Fruit fly (Drosophila melanogaster) whole organism, embryonic: ENCODE data around the gene CG8419.

Experiments
- Blimp-1 ChIP-seq: fragments of 200-800 bp; sonication (Bioruptor generic); optimal IDR thresholded peaks from 3 replicates; lab custom pipeline; 2018; ENCODE audit warnings: missing biosample characterization, missing genetic modification characterization, mild to moderate bottlenecking, moderate library complexity, missing genetic modification reagents
- CG12071 ChIP-seq: fragments of 200-800 bp; sonication (Bioruptor generic); optimal IDR thresholded peaks from 3 replicates; lab custom pipeline; 2018; ENCODE audit warnings: missing biosample characterization, mild to moderate bottlenecking, missing genetic modification characterization
- CG12155 ChIP-seq: fragments of 200-800 bp; sonication (Bioruptor generic); optimal IDR thresholded peaks from 3 replicates; lab custom pipeline; 2016; ENCODE audit warnings: missing biosample characterization, missing genetic modification characterization
- CG12299 ChIP-seq: fragments of 200-800 bp; sonication (Bioruptor generic); optimal IDR thresholded peaks from 2 replicates; lab custom pipeline; 2018; ENCODE audit warnings: missing biosample characterization, mild to moderate bottlenecking, missing genetic modification characterization
- CG12659 ChIP-seq: fragments of 200-800 bp; sonication (Bioruptor generic); optimal IDR thresholded peaks from 3 replicates; lab custom pipeline; 2017; ENCODE audit warnings: mild to moderate bottlenecking, missing biosample characterization, missing genetic modification reagents, missing genetic modification characterization
- CG17186 ChIP-seq: fragments of 200-800 bp; sonication (Bioruptor generic); optimal IDR thresholded peaks from 3 replicates; lab custom pipeline; 2017; ENCODE audit warnings: missing biosample characterization, missing genetic modification reagents, missing genetic modification characterization
- CG18764 ChIP-seq: fragments of 200-800 bp; sonication (Bioruptor generic); optimal IDR thresholded peaks from 3 replicates; lab custom pipeline; 2016; ENCODE audit warnings: missing biosample characterization, missing genetic modification characterization
- CG31224 ChIP-seq: fragments of 200-800 bp; sonication (Bioruptor generic); IDR thresholded peaks from 2 replicates; pipeline ENCODE4 v1.3.6; 2022; ENCODE audit warnings: missing biosample characterization, missing genetic modification characterization
- CG34224 ChIP-seq: fragments of 200-800 bp; sonication (Bioruptor generic); IDR thresholded peaks from 3 replicates; pipeline ENCODE4 v1.3.6; 2022; ENCODE audit warnings: missing biosample characterization, missing genetic modification characterization; ENCODE audit not compliant: partially characterized antibody
- CG4707 ChIP-seq: fragments of 200-800 bp; sonication (Bioruptor generic); optimal IDR thresholded peaks from 2 replicates; lab custom pipeline; 2018; ENCODE audit warnings: missing biosample characterization, mild to moderate bottlenecking, missing genetic modification characterization, moderate library complexity
- CG4730 ChIP-seq: fragments of 200-800 bp; sonication (Bioruptor generic); IDR thresholded peaks from 2 replicates; pipeline ENCODE4 v1.3.6; 2022; ENCODE audit warnings: missing biosample characterization, missing genetic modification characterization
- CG4854 ChIP-seq: fragments of 200-800 bp; sonication (Bioruptor generic); optimal IDR thresholded peaks from 2 replicates; lab custom pipeline; 2016; ENCODE audit warnings: missing biosample characterization, missing genetic modification characterization, inconsistent platforms
- CG6654 ChIP-seq: fragments of 200-800 bp; sonication (Bioruptor generic); optimal IDR thresholded peaks from 2 replicates; lab custom pipeline; 2017; ENCODE audit warnings: missing biosample characterization, mild to moderate bottlenecking, missing genetic modification characterization
- CG6683 ChIP-seq: fragments of 200-800 bp; sonication (Bioruptor generic); optimal IDR thresholded peaks from 2 replicates; lab custom pipeline; 2017; ENCODE audit warnings: missing biosample characterization, mild to moderate bottlenecking, missing genetic modification characterization, missing genetic modification reagents
- CG6765 ChIP-seq: fragments of 200-800 bp; sonication (Bioruptor generic); optimal IDR thresholded peaks from 3 replicates; lab custom pipeline; 2017; ENCODE audit warnings: missing biosample characterization, mild to moderate bottlenecking, missing genetic modification characterization
- CG7357 ChIP-seq: fragments of 200-800 bp; sonication (Bioruptor generic); IDR thresholded peaks from 3 replicates; pipeline ENCODE4 v1.3.6; 2022; ENCODE audit warnings: missing biosample characterization, missing genetic modification characterization
- CG9609 ChIP-seq: fragments of 200-800 bp; sonication (Bioruptor generic); optimal IDR thresholded peaks from 3 replicates; lab custom pipeline; 2016; ENCODE audit warnings: missing biosample characterization, missing genetic modification characterization
- CG9797 ChIP-seq: fragments of 200-800 bp; sonication (Bioruptor generic); optimal IDR thresholded peaks from 3 replicates; lab custom pipeline; 2018; ENCODE audit warnings: missing biosample characterization, mild to moderate bottlenecking, missing genetic modification characterization
- Camta ChIP-seq: fragments of 200-800 bp; sonication (Bioruptor generic); optimal IDR thresholded peaks from 2 replicates; lab custom pipeline; 2016; ENCODE audit warnings: missing biosample characterization, missing genetic modification characterization
- Doc3 ChIP-seq: fragments of 200-800 bp; sonication (Bioruptor generic); IDR thresholded peaks from 3 replicates; pipeline ENCODE4 v1.3.6; 2022; ENCODE audit warnings: missing biosample characterization, missing genetic modification characterization; ENCODE audit not compliant: partially characterized antibody
- GATAe ChIP-seq: fragments of 200-800 bp; sonication (Bioruptor generic); conservative IDR thresholded peaks from 2 replicates; pipeline ENCODE4 v1.3.6; 2022; ENCODE audit warnings: missing biosample characterization, missing genetic modification characterization
- Gsc ChIP-seq: fragments of 200-800 bp; sonication (Bioruptor generic); IDR thresholded peaks from 2 replicates; pipeline ENCODE4 v1.3.6; 2022; ENCODE audit warnings: missing biosample characterization, missing genetic modification characterization
- Hr78 ChIP-seq, 2 experiments: fragments of 200-800 bp in 1 of 2; fragments of >200 bp in 1 of 2; sonication (Bioruptor generic) in 1 of 2; optimal IDR thresholded peaks; 2 replicates each; lab custom pipeline; 2017 to 2019; ENCODE audit warnings: missing biosample characterization in 2 of 2, missing genetic modification characterization in 2 of 2, mild to moderate bottlenecking in 1 of 2, moderate library complexity in 1 of 2
- Oli ChIP-seq: fragments of 200-800 bp; sonication (Bioruptor generic); optimal IDR thresholded peaks from 2 replicates; lab custom pipeline; 2018; ENCODE audit warnings: missing biosample characterization, mild to moderate bottlenecking, missing genetic modification characterization, moderate library complexity
- Sry-β ChIP-seq: fragments of 200-800 bp; sonication (Bioruptor generic); optimal IDR thresholded peaks from 2 replicates; lab custom pipeline; 2018; ENCODE audit warnings: missing biosample characterization, mild to moderate bottlenecking, missing genetic modification characterization, moderate library complexity
- Ssrp ChIP-seq: fragments of 200-800 bp; sonication (Bioruptor generic); optimal IDR thresholded peaks from 2 replicates; lab custom pipeline; 2018; ENCODE audit warnings: missing biosample characterization, mild to moderate bottlenecking, missing genetic modification characterization, moderate library complexity
- bab2 ChIP-seq: fragments of 200-800 bp; sonication (Bioruptor generic); optimal IDR thresholded peaks from 2 replicates; lab custom pipeline; 2016; ENCODE audit warnings: missing biosample characterization, missing genetic modification characterization
- chn ChIP-seq: fragments of 200-800 bp; sonication (Bioruptor generic); optimal IDR thresholded peaks from 2 replicates; lab custom pipeline; 2016; ENCODE audit warnings: missing biosample characterization, missing genetic modification characterization
- crc ChIP-seq: fragments of 200-800 bp; sonication (Bioruptor generic); optimal IDR thresholded peaks from 2 replicates; lab custom pipeline; 2016; ENCODE audit warnings: missing biosample characterization, missing genetic modification characterization
- dati ChIP-seq: fragments of 200-800 bp; sonication (Bioruptor generic); IDR thresholded peaks from 2 replicates; pipeline ENCODE4 v1.3.6; 2022; ENCODE audit warnings: missing biosample characterization, missing genetic modification characterization
- esg ChIP-seq: fragments of 200-800 bp; sonication (Bioruptor generic); conservative IDR thresholded peaks from 2 replicates; pipeline ENCODE4 v1.3.6; 2022; ENCODE audit warnings: missing biosample characterization, missing genetic modification characterization
- exex ChIP-seq: fragments of 200-800 bp; sonication (Bioruptor generic); optimal IDR thresholded peaks from 4 replicates; lab custom pipeline; 2018; ENCODE audit warnings: missing biosample characterization, mild to moderate bottlenecking, missing genetic modification characterization, moderate library complexity
- eyg ChIP-seq: fragments of 200-800 bp; sonication (Bioruptor generic); optimal IDR thresholded peaks from 3 replicates; lab custom pipeline; 2016; ENCODE audit warnings: missing biosample characterization, missing genetic modification characterization
- fu2 ChIP-seq: fragments of 200-800 bp; sonication (Bioruptor generic); optimal IDR thresholded peaks from 2 replicates; lab custom pipeline; 2016; ENCODE audit warnings: missing biosample characterization, missing genetic modification characterization
- gce ChIP-seq: fragments of 200-800 bp; sonication (Bioruptor generic); IDR thresholded peaks from 3 replicates; pipeline ENCODE4 v1.3.6; 2022; ENCODE audit warnings: missing biosample characterization, missing genetic modification characterization
- jigr1 ChIP-seq: fragments of 200-800 bp; sonication (Bioruptor generic); IDR thresholded peaks from 3 replicates; pipeline ENCODE4 v1.3.6; 2022; ENCODE audit warnings: missing biosample characterization, missing genetic modification characterization
- nau ChIP-seq: fragments of 200-800 bp; sonication (Bioruptor generic); optimal IDR thresholded peaks from 3 replicates; lab custom pipeline; 2017; ENCODE audit warnings: missing biosample characterization, mild to moderate bottlenecking, missing genetic modification characterization, missing genetic modification reagents
- nmo ChIP-seq: fragments of 200-800 bp; sonication (Bioruptor generic); optimal IDR thresholded peaks from 2 replicates; lab custom pipeline; 2018; ENCODE audit warnings: missing biosample characterization, mild to moderate bottlenecking, missing genetic modification characterization, moderate library complexity
- nom ChIP-seq: fragments of 200-800 bp; sonication (Bioruptor generic); optimal IDR thresholded peaks from 2 replicates; lab custom pipeline; 2017; ENCODE audit warnings: missing biosample characterization, missing genetic modification characterization, mild to moderate bottlenecking, moderate library complexity, missing genetic modification reagents
- sens ChIP-seq: fragments of 200-800 bp; sonication (Bioruptor generic); peaks from one replicate; lab custom pipeline; 2016; ENCODE audit warnings: missing biosample characterization, missing genetic modification characterization
- sens-2 ChIP-seq: fragments of 200-800 bp; sonication (Bioruptor generic); IDR thresholded peaks from 2 replicates; pipeline ENCODE4 v1.3.6; 2022; ENCODE audit warnings: missing biosample characterization, missing genetic modification characterization
- sna ChIP-seq: fragments of 200-800 bp; sonication (Bioruptor generic); IDR thresholded peaks from 2 replicates; pipeline ENCODE4 v1.3.6; 2022; ENCODE audit warnings: missing biosample characterization, missing genetic modification characterization; ENCODE audit not compliant: partially characterized antibody
- so ChIP-seq: fragments of 200-800 bp; sonication (Bioruptor generic); IDR thresholded peaks from 3 replicates; pipeline ENCODE4 v1.3.6; 2022; ENCODE audit warnings: missing biosample characterization, missing genetic modification characterization
- sr ChIP-seq: fragments of 200-800 bp; sonication (Bioruptor generic); IDR thresholded peaks from 3 replicates; pipeline ENCODE4 v1.3.6; 2022; ENCODE audit warnings: missing biosample characterization, missing genetic modification characterization
- sug ChIP-seq: fragments of 200-800 bp; optimal IDR thresholded peaks from 2 replicates; lab custom pipeline; 2019; ENCODE audit warnings: missing biosample characterization, mild to moderate bottlenecking, missing genetic modification characterization, moderate library complexity
- tna ChIP-seq: fragments of 200-800 bp; sonication (Bioruptor generic); IDR thresholded peaks from 2 replicates; pipeline ENCODE4 v1.3.6; 2022; ENCODE audit warnings: missing biosample characterization, missing genetic modification characterization; ENCODE audit not compliant: partially characterized antibody
- tx ChIP-seq: fragments of 200-800 bp; sonication (Bioruptor generic); optimal IDR thresholded peaks from 2 replicates; lab custom pipeline; 2016; ENCODE audit warnings: missing biosample characterization, missing genetic modification characterization
- vfl ChIP-seq: fragments of 200-800 bp; sonication (Bioruptor generic); optimal IDR thresholded peaks from 2 replicates; lab custom pipeline; 2016; ENCODE audit warnings: missing biosample characterization, missing genetic modification characterization
- wdn ChIP-seq: fragments of 200-800 bp; sonication (Bioruptor generic); IDR thresholded peaks from 2 replicates; pipeline ENCODE4 v1.3.6; 2022; ENCODE audit warnings: missing biosample characterization, missing genetic modification characterization
- yki ChIP-seq: fragments of >200 bp; optimal IDR thresholded peaks from 3 replicates; lab custom pipeline; 2018

Gene CG8419

DNA sequence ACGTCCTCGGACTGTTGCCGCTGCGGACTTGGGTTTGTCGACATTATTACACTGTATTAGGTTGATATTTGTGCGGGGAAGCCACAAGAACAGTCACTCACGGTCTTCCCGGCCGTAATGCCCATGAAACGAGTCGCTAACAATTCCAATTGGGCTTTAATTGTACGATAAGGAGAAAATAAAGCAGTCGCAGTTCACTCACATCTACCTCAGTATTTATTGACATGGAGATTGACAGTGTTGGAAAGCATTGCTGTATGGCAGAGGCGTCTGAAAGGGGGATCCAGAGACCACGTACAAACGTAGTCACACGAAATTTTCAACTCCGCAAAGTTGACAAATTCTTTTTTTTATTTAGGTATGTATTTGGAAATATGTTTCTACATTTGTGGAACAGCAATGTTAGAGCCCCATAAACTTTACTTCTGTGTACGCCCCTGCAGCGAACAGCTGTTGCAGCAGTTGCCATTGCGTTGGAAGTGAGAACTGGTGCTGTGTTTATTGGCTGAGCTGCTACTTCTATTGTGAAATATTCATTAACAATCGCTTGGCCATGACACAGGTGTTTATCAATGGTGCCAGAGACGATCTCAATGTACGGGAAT is 6.8 kb downstream of the CG8419 start, which contains the start of the genes CG8372 and CG8360 (continued):
- TF ChIP-seq exex (tag; lab: Kevin White, UChicago) (peak; percentile 93), bab2 (GFP tag; lab: Kevin White, UChicago) (peak; percentile 99), CG12071 (peak; percentile 99), CG6765 (peak; percentile 97), nmo (peak; percentile 99), crc (GFP tag; lab: Kevin White, UChicago) (peak; percentile 99), dati (peak; percentile 99), Gsc (peak; percentile 97), esg (peak; percentile 99), CG31224 (GFP tag; lab: Robert Waterston, UW) (peak; percentile 97), yki (lab: Kevin White, UChicago) (no peak), CG12155 (peak; percentile 98), sens-2 (peak; percentile 99), jigr1 (GFP tag; lab: Robert Waterston, UW) (peak; percentile 97), fu2 (GFP tag; lab: Kevin White, UChicago) (peak; percentile 99), Camta (GFP tag; lab: Kevin White, UChicago) (peak; percentile 99), nom (GFP tag; lab: Kevin White, UChicago) (peak; percentile 98), tx (GFP tag; lab: Kevin White, UChicago) (peak; percentile 99), sug (peak; percentile 97), Ssrp (peak; percentile 98), tna (no peak), CG6654 (GFP tag; lab: Kevin White, UChicago) (peak; percentile 93), CG4730 (GFP tag; lab: Robert Waterston, UW) (peak; percentile 99), CG12299 (peak; percentile 97), CG17186 (peak; percentile 95), chn (GFP tag; lab: Kevin White, UChicago) (peak; percentile 99), GATAe (GFP tag; lab: Robert Waterston, UW) (peak; percentile 98), nau (GFP tag; lab: Kevin White, UChicago) (peak; percentile 99), CG18764 (GFP tag; lab: Kevin White, UChicago) (peak; percentile 98), CG7357 (peak; percentile 95), CG6683 (peak; percentile 95), Sry-β (peak; percentile 72), CG9797 (GFP tag; lab: Kevin White, UChicago) (peak; percentile 76), CG9609 (GFP tag; lab: Kevin White, UChicago) (peak; percentile 99), vfl (GFP tag; lab: Kevin White, UChicago) (peak; percentile 98), eyg (GFP tag; lab: Kevin White, UChicago) (peak; percentile 99), CG4854 (GFP tag; lab: Kevin White, UChicago) (peak; percentile 98), so (peak; percentile 99), sr (GFP tag; lab: Robert Waterston, UW) (peak; percentile 97), Hr78 (GFP tag; optimal IDR thresholded peaks at IDR 0.05; lab: Kevin White, UChicago) (peak in 1 of 2 experiments; percentile 89), Blimp-1 (peak; percentile 97), CG34224 (peak; percentile 42; the same call in 2 of the 3 replicates), wdn (GFP tag; lab: Robert Waterston, UW) (peak; percentile 97), CG12659 (GFP tag; lab: Kevin White, UChicago) (peak; percentile 99), sens (GFP tag; lab: Kevin White, UChicago) (peak; percentile 100), sna (GFP tag; lab: Robert Waterston, UW) (peak; percentile 69), Oli (tag; lab: Kevin White, UChicago) (peak; percentile 99), CG4707 (peak; percentile 95), Doc3 (GFP tag; lab: Robert Waterston, UW) (peak; percentile 22; the same call in 1 of the 3 replicates), gce (GFP tag; lab: Robert Waterston, UW) (peak; percentile 98)
